Worm (Caenorhabditis elegans) whole organism, late embryonic: Measurements from ENCODE around the gene mltn-5.
A peak's percentile ranks its signal among the peaks of the same experiment; 100 is the strongest.

Experiments
- C08G9.2 ChIP-seq: sonication (generic microtip); optimal IDR thresholded peaks from 2 replicates; lab custom pipeline; 2016; ENCODE audit warnings: mild to moderate bottlenecking, missing genetic modification characterization, moderate library complexity, missing compliant biosample characterization
- K02D7.2 ChIP-seq: sonication (generic microtip); optimal IDR thresholded peaks from 2 replicates; lab custom pipeline; 2017; ENCODE audit warnings: mild to moderate bottlenecking, missing genetic modification characterization, missing compliant biosample characterization
- T23F11.4 ChIP-seq: fragments of 200-800 bp; sonication (Bioruptor generic); optimal IDR thresholded peaks from 2 replicates; lab custom pipeline; 2018; ENCODE audit warnings: mild to moderate bottlenecking, missing genetic modification characterization, missing compliant biosample characterization
- ceh-14 ChIP-seq: sonication (generic microtip); optimal IDR thresholded peaks from 2 replicates; lab custom pipeline; 2016; ENCODE audit warnings: missing genotype, missing genetic modification characterization, missing compliant biosample characterization
- ceh-2 ChIP-seq: sonication (generic microtip); optimal IDR thresholded peaks from 2 replicates; lab custom pipeline; 2016; ENCODE audit warnings: missing genotype, missing genetic modification characterization, missing compliant biosample characterization
- ceh-22 ChIP-seq: sonication (generic microtip); optimal IDR thresholded peaks from 2 replicates; lab custom pipeline; 2017; ENCODE audit warnings: missing biosample characterization, missing genetic modification characterization
- ceh-24 ChIP-seq: sonication (generic microtip); optimal IDR thresholded peaks from 2 replicates; lab custom pipeline; 2016; ENCODE audit warnings: mild to moderate bottlenecking, missing genetic modification characterization, missing compliant biosample characterization
- ceh-6 ChIP-seq: fragments of 200-800 bp; sonication (Bioruptor generic); optimal IDR thresholded peaks from 2 replicates; lab custom pipeline; 2018; ENCODE audit warnings: mild to moderate bottlenecking, missing genetic modification characterization, missing compliant biosample characterization
- dmd-4 ChIP-seq: sonication (generic microtip); optimal IDR thresholded peaks from 2 replicates; lab custom pipeline; 2016; ENCODE audit warnings: borderline replicate concordance, missing genetic modification characterization, missing compliant biosample characterization
- elt-4 ChIP-seq: sonication (generic microtip); optimal IDR thresholded peaks from 2 replicates; lab custom pipeline; 2016; ENCODE audit warnings: missing genetic modification characterization, missing compliant biosample characterization
- ets-4 ChIP-seq: sonication (generic microtip); optimal IDR thresholded peaks from 2 replicates; lab custom pipeline; 2016; ENCODE audit warnings: missing genetic modification characterization, missing compliant biosample characterization
- fkh-6 ChIP-seq: sonication (generic microtip); optimal IDR thresholded peaks from 2 replicates; lab custom pipeline; 2016; ENCODE audit warnings: missing genetic modification characterization, missing compliant biosample characterization
- gmeb-2 ChIP-seq: sonication (generic microtip); optimal IDR thresholded peaks from 2 replicates; lab custom pipeline; 2016; ENCODE audit warnings: missing genetic modification characterization, inconsistent platforms, missing compliant biosample characterization
- hlh-30 ChIP-seq: sonication (generic microtip); optimal IDR thresholded peaks from 2 replicates; lab custom pipeline; 2017; ENCODE audit warnings: antibody characterized with exemption, missing genetic modification characterization, missing compliant biosample characterization; ENCODE audit not compliant: insufficient read depth
- madf-2 ChIP-seq: sonication (generic microtip); optimal IDR thresholded peaks from 2 replicates; lab custom pipeline; 2017; ENCODE audit warnings: missing genetic modification characterization, missing compliant biosample characterization
- nfya-1 ChIP-seq: sonication (generic microtip); optimal IDR thresholded peaks from 2 replicates; lab custom pipeline; 2017; ENCODE audit warnings: missing genetic modification characterization, mild to moderate bottlenecking, missing compliant biosample characterization, antibody characterized with exemption, moderate library complexity
- npax-4 ChIP-seq: sonication (generic microtip); optimal IDR thresholded peaks from 2 replicates; lab custom pipeline; 2016; ENCODE audit warnings: missing genetic modification characterization, missing compliant biosample characterization
- pag-3 ChIP-seq: sonication (generic microtip); optimal IDR thresholded peaks from 2 replicates; lab custom pipeline; 2016; ENCODE audit warnings: missing compliant biosample characterization, missing genetic modification characterization, borderline replicate concordance
- sox-2 ChIP-seq: fragments of 200-800 bp; sonication (Bioruptor generic); IDR thresholded peaks from 2 replicates; pipeline ENCODE4 v1.3.6; 2022; ENCODE audit warnings: missing genetic modification reagents, missing genetic modification characterization, missing compliant biosample characterization
- sox-4 ChIP-seq: sonication (generic microtip); optimal IDR thresholded peaks from 2 replicates; lab custom pipeline; 2017; ENCODE audit warnings: mild to moderate bottlenecking, missing genetic modification characterization, inconsistent platforms, missing compliant biosample characterization
- ttx-3 ChIP-seq: sonication (generic microtip); optimal IDR thresholded peaks from 2 replicates; lab custom pipeline; 2016; ENCODE audit warnings: missing genetic modification reagents, missing genetic modification characterization, missing compliant biosample characterization
- unc-3 ChIP-seq, 2 experiments: fragments of 200-800 bp in 1 of 2; sonication (Bioruptor generic) in 1 of 2; sonication (generic microtip) in 1 of 2; conservative IDR thresholded peaks in 1 of 2; optimal IDR thresholded peaks in 1 of 2; 2 replicates each; pipeline versions ENCODE4 v1.3.6 to Lab custom; 2016 to 2022; ENCODE audit warnings: missing compliant biosample characterization in 2 of 2, missing genetic modification characterization in 2 of 2, missing genetic modification reagents in 1 of 2
- unc-86 ChIP-seq: sonication (generic microtip); optimal IDR thresholded peaks from 2 replicates; lab custom pipeline; 2016; ENCODE audit warnings: missing genetic modification characterization, missing compliant biosample characterization
- ztf-16 ChIP-seq: sonication (generic microtip); optimal IDR thresholded peaks from 2 replicates; lab custom pipeline; 2017; ENCODE audit warnings: missing genetic modification characterization, missing compliant biosample characterization

The mltn-5 gene

ce11 chrII:13976161-13976560 lies 51.2 kb downstream of the mltn-5 start, which contains the start of gene Y39G8B.2 (continued):
- no peak for TF ChIP-seq T23F11.4 (GFP tag; lab: Kevin White, UChicago)
- no peak for TF ChIP-seq ceh-22 (tag; lab: Kevin White, UChicago)
- TF ChIP-seq unc-3 (GFP tag; conservative IDR thresholded peaks at IDR 0.05; lab: Robert Waterston, UW): no peak
- no peak for TF ChIP-seq unc-3 (tag; optimal IDR thresholded peaks at IDR 0.05; lab: Kevin White, UChicago)
- peak; percentile 55 for TF ChIP-seq ceh-14 (tag; lab: Kevin White, UChicago)
- no peak for TF ChIP-seq dmd-4 (tag; lab: Kevin White, UChicago)
- peak; percentile 81 for TF ChIP-seq nfya-1 (tag; lab: Kevin White, UChicago)
- no peak for TF ChIP-seq ceh-24 (tag; lab: Kevin White, UChicago)
- no peak for TF ChIP-seq sox-2
- peak; percentile 34 for TF ChIP-seq ceh-6
- TF ChIP-seq pag-3: peak; percentile 12
- TF ChIP-seq npax-4: no peak
- TF ChIP-seq ceh-2: no peak
- TF ChIP-seq unc-86: peak; percentile 2
- TF ChIP-seq sox-4 (tag; lab: Kevin White, UChicago): peak; percentile 30
- TF ChIP-seq ets-4 (tag; lab: Kevin White, UChicago): no peak
- no peak for TF ChIP-seq ttx-3 (tag; lab: Kevin White, UChicago)
- no peak for TF ChIP-seq K02D7.2
- TF ChIP-seq C08G9.2: peak; percentile 48
- peak; percentile 41 for TF ChIP-seq madf-2 (tag; lab: Kevin White, UChicago)
- peak; percentile 32 for TF ChIP-seq hlh-30
- peak; percentile 56 for TF ChIP-seq ztf-16
- no peak for TF ChIP-seq fkh-6 (tag; lab: Kevin White, UChicago)
- peak; percentile 20 for TF ChIP-seq gmeb-2 (tag; lab: Kevin White, UChicago)
- TF ChIP-seq, all 69 proteins: peak for 29

- TF ChIP-seq elt-4 (tag; lab: Kevin White, UChicago) (no peak), ceh-14 (tag; lab: Kevin White, UChicago) (no peak)
Measured at ce11 chrII:13977701-13978100, 52.7 kb downstream of the mltn-5 start.

ce11 chrII:13979833-13980513 lies 55.0 kb downstream of the mltn-5 start, which contains the start of gene sre-48:
Gene sre-48 (minus strand): TSS chrII:13979883.
- no peak for TF ChIP-seq K02D7.2
- TF ChIP-seq, all 69 proteins: peak for 0
